Worm (Caenorhabditis elegans) whole organism, young adult: ENCODE data around the gene T21H3.1.

Experiments
- C06A6.2 ChIP-seq: fragments of 200-800 bp; sonication (Bioruptor generic); conservative IDR thresholded peaks from 2 replicates; pipeline ENCODE4 v1.3.6; 2022; ENCODE audit warnings: missing genetic modification characterization, missing compliant biosample characterization
- C17E4.6 ChIP-seq: fragments of 200-800 bp; sonication (Bioruptor generic); IDR thresholded peaks from 2 replicates; pipeline ENCODE4 v1.3.6; 2022; ENCODE audit warnings: missing genetic modification reagents, missing genetic modification characterization, missing compliant biosample characterization
- Y56A3A.18 ChIP-seq: fragments of 200-800 bp; sonication (Bioruptor generic); IDR thresholded peaks from 2 replicates; pipeline ENCODE4 v1.3.6; 2022; ENCODE audit warnings: missing genetic modification reagents, missing genetic modification characterization, missing compliant biosample characterization
- ama-1 ChIP-seq, 3 experiments: fragments of 150-350 bp in 1 of 3; sonication (generic microtip) in 2 of 3; optimal IDR thresholded peaks; 2 replicates each; lab custom pipeline; 2014 to 2018; ENCODE audit warnings: missing biosample characterization in 2 of 3, missing genetic modification characterization in 2 of 3, missing genetic modification reagents in 2 of 3
- bed-1 ChIP-seq: fragments of 200-800 bp; sonication (Bioruptor generic); IDR thresholded peaks from 2 replicates; pipeline ENCODE4 v1.3.6; 2022; ENCODE audit warnings: missing genetic modification reagents, missing genetic modification characterization, missing compliant biosample characterization
- ets-4 ChIP-seq: fragments of 200-800 bp; sonication (Bioruptor generic); optimal IDR thresholded peaks from 2 replicates; lab custom pipeline; 2018; ENCODE audit warnings: mild to moderate bottlenecking, missing genetic modification characterization, missing compliant biosample characterization
- hlh-12 ChIP-seq: sonication (generic microtip); optimal IDR thresholded peaks from 2 replicates; lab custom pipeline; 2016; ENCODE audit warnings: missing genetic modification characterization, missing compliant biosample characterization
- hmg-1.2 ChIP-seq: fragments of 200-800 bp; sonication (Bioruptor generic); IDR thresholded peaks from 2 replicates; pipeline ENCODE4 v1.3.6; 2022; ENCODE audit warnings: missing genetic modification reagents, missing genetic modification characterization, missing compliant biosample characterization
- lin-40 ChIP-seq: sonication (generic microtip); optimal IDR thresholded peaks from 2 replicates; lab custom pipeline; 2016; ENCODE audit warnings: missing genetic modification characterization, mild to moderate bottlenecking, missing compliant biosample characterization, missing genotype, missing genetic modification reagents
- lir-1 ChIP-seq: fragments of 200-800 bp; sonication (Bioruptor generic); conservative IDR thresholded peaks from 2 replicates; pipeline ENCODE4 v1.3.6; 2022; ENCODE audit warnings: missing genetic modification reagents, missing genetic modification characterization, missing compliant biosample characterization
- nfyb-1 ChIP-seq: fragments of 200-800 bp; sonication (Bioruptor generic); IDR thresholded peaks from 2 replicates; pipeline ENCODE4 v1.3.6; 2022; ENCODE audit warnings: missing genetic modification reagents, missing genetic modification characterization, missing compliant biosample characterization
- nhr-179 ChIP-seq: sonication (generic microtip); optimal IDR thresholded peaks from 2 replicates; lab custom pipeline; 2016; ENCODE audit warnings: mild to moderate bottlenecking, missing genetic modification characterization, missing compliant biosample characterization
- tlf-1 ChIP-seq: fragments of 200-800 bp; sonication (Bioruptor generic); optimal IDR thresholded peaks from 2 replicates; lab custom pipeline; 2018; ENCODE audit warnings: mild to moderate bottlenecking, missing genetic modification characterization, missing compliant biosample characterization

- TF ChIP-seq hlh-12 (tag; lab: Kevin White, UChicago) = no peak
- TF ChIP-seq ets-4 (GFP tag; lab: Kevin White, UChicago) = no peak
- TF ChIP-seq lir-1 (GFP tag; lab: Robert Waterston, UW) = no peak
- TF ChIP-seq ama-1 (optimal IDR thresholded peaks at IDR 0.05; lab: Kevin White, UChicago) = no peak
- TF ChIP-seq ama-1 (GFP tag; optimal IDR thresholded peaks at IDR 0.05; lab: Kevin White, UChicago) = no peak
- no peak for TF ChIP-seq hmg-1.2
- TF ChIP-seq tlf-1 (GFP tag; lab: Kevin White, UChicago) = no peak
- TF ChIP-seq nfyb-1 (GFP tag; lab: Robert Waterston, UW) = no peak
- TF ChIP-seq bed-1 = no peak
- no peak for TF ChIP-seq C17E4.6
- no peak for TF ChIP-seq nhr-179 (tag; lab: Kevin White, UChicago)
- TF ChIP-seq C06A6.2 (GFP tag; lab: Robert Waterston, UW) = no peak
- no peak for TF ChIP-seq Y56A3A.18 (GFP tag; lab: Robert Waterston, UW)
- TF ChIP-seq lin-40 (tag; lab: Kevin White, UChicago) = no peak
Measured at ce11 chrV:1154472-1155278, 21.8 kb upstream of the T21H3.1 start.
